Fruit fly (Drosophila melanogaster) whole organism, embryonic: Measurements from ENCODE around the gene Dscam2.

ENCODE experiments used
- Aef1 ChIP-seq: fragments of 200-800 bp; sonication (Bioruptor generic); IDR thresholded peaks from 3 replicates; pipeline ENCODE4 v1.3.6; 2022; ENCODE audit warnings: missing biosample characterization, missing genetic modification characterization
- B-H2 ChIP-seq: fragments of 200-800 bp; sonication (Bioruptor generic); optimal IDR thresholded peaks from 2 replicates; lab custom pipeline; 2018; ENCODE audit warnings: missing biosample characterization, mild to moderate bottlenecking, missing genetic modification characterization
- C15 ChIP-seq: fragments of 200-800 bp; sonication (Bioruptor generic); IDR thresholded peaks from 3 replicates; pipeline ENCODE4 v1.3.6; 2022; ENCODE audit warnings: missing biosample characterization, missing genetic modification characterization
- CG10543 ChIP-seq: fragments of 200-800 bp; sonication (Bioruptor generic); optimal IDR thresholded peaks from 3 replicates; lab custom pipeline; 2017; ENCODE audit warnings: missing biosample characterization, mild to moderate bottlenecking, missing genetic modification characterization, moderate library complexity
- CG10959 ChIP-seq: fragments of 200-800 bp; sonication (Bioruptor generic); IDR thresholded peaks from 2 replicates; pipeline ENCODE4 v1.3.6; 2022; ENCODE audit warnings: missing biosample characterization, missing genetic modification characterization
- CG11504 ChIP-seq: fragments of 200-800 bp; sonication (Bioruptor generic); optimal IDR thresholded peaks from 3 replicates; lab custom pipeline; 2019; ENCODE audit warnings: missing biosample characterization, mild to moderate bottlenecking, missing genetic modification characterization, moderate library complexity
- CG1233 ChIP-seq: fragments of 200-800 bp; sonication (Bioruptor generic); optimal IDR thresholded peaks from 4 replicates; lab custom pipeline; 2018; ENCODE audit warnings: missing biosample characterization, mild to moderate bottlenecking, missing genetic modification characterization
- CG12769 ChIP-seq: fragments of 200-800 bp; sonication (Bioruptor generic); optimal IDR thresholded peaks from 2 replicates; lab custom pipeline; 2019; ENCODE audit warnings: missing biosample characterization, mild to moderate bottlenecking, missing genetic modification characterization, moderate library complexity
- CG13624 ChIP-seq: fragments of 200-800 bp; sonication (Bioruptor generic); optimal IDR thresholded peaks from 2 replicates; lab custom pipeline; 2016; ENCODE audit warnings: missing biosample characterization, missing genetic modification characterization
- CG13894 ChIP-seq: fragments of 200-800 bp; sonication (Bioruptor generic); optimal IDR thresholded peaks from 3 replicates; lab custom pipeline; 2018; ENCODE audit warnings: missing biosample characterization, mild to moderate bottlenecking, missing genetic modification characterization, moderate library complexity
- CG14050 ChIP-seq: fragments of 200-800 bp; sonication (Bioruptor generic); IDR thresholded peaks from 3 replicates; pipeline ENCODE4 v1.3.6; 2022; ENCODE audit warnings: missing biosample characterization, missing genetic modification characterization
- CG17568 ChIP-seq: fragments of 200-800 bp; sonication (Bioruptor generic); optimal IDR thresholded peaks from 2 replicates; lab custom pipeline; 2018; ENCODE audit warnings: missing biosample characterization, mild to moderate bottlenecking, missing genetic modification characterization, moderate library complexity
- CG18764 ChIP-seq: fragments of 200-800 bp; sonication (Bioruptor generic); optimal IDR thresholded peaks from 3 replicates; lab custom pipeline; 2016; ENCODE audit warnings: missing biosample characterization, missing genetic modification characterization
- CG31388 ChIP-seq: fragments of 200-800 bp; sonication (Bioruptor generic); optimal IDR thresholded peaks from 2 replicates; lab custom pipeline; 2016; ENCODE audit warnings: missing biosample characterization, missing genetic modification characterization
- CG33557 ChIP-seq: fragments of 200-800 bp; sonication (Bioruptor generic); optimal IDR thresholded peaks from 2 replicates; lab custom pipeline; 2019; ENCODE audit warnings: missing biosample characterization, mild to moderate bottlenecking, missing genetic modification characterization, moderate library complexity
- CG34422 ChIP-seq: fragments of 200-800 bp; sonication (Bioruptor generic); IDR thresholded peaks from 3 replicates; pipeline ENCODE4 v1.3.6; 2022; ENCODE audit warnings: missing biosample characterization, missing genetic modification characterization
- CG3726 ChIP-seq: fragments of 200-800 bp; sonication (Bioruptor generic); IDR thresholded peaks from 3 replicates; pipeline ENCODE4, ENCODE4 v1.3.6; 2022; ENCODE audit warnings: missing biosample characterization, missing genetic modification characterization
- CG3995 ChIP-seq: fragments of 200-800 bp; sonication (Bioruptor generic); optimal IDR thresholded peaks from 3 replicates; lab custom pipeline; 2016; ENCODE audit warnings: missing biosample characterization, missing genetic modification characterization
- CG4404 ChIP-seq: fragments of 200-800 bp; sonication (Bioruptor generic); IDR thresholded peaks from 2 replicates; pipeline ENCODE4 v1.3.6; 2022; ENCODE audit warnings: missing biosample characterization, missing genetic modification characterization
- CG6683 ChIP-seq: fragments of 200-800 bp; sonication (Bioruptor generic); optimal IDR thresholded peaks from 2 replicates; lab custom pipeline; 2017; ENCODE audit warnings: missing biosample characterization, mild to moderate bottlenecking, missing genetic modification characterization, missing genetic modification reagents
- CG7357 ChIP-seq: fragments of 200-800 bp; sonication (Bioruptor generic); IDR thresholded peaks from 3 replicates; pipeline ENCODE4 v1.3.6; 2022; ENCODE audit warnings: missing biosample characterization, missing genetic modification characterization
- CG7987 ChIP-seq: fragments of 200-800 bp; sonication (Bioruptor generic); optimal IDR thresholded peaks from 2 replicates; lab custom pipeline; 2018; ENCODE audit warnings: missing biosample characterization, mild to moderate bottlenecking, missing genetic modification characterization, moderate library complexity
- CG9609 ChIP-seq: fragments of 200-800 bp; sonication (Bioruptor generic); optimal IDR thresholded peaks from 3 replicates; lab custom pipeline; 2016; ENCODE audit warnings: missing biosample characterization, missing genetic modification characterization
- Dp ChIP-seq: fragments of 200-800 bp; sonication (Bioruptor generic); optimal IDR thresholded peaks from 2 replicates; lab custom pipeline; 2018; ENCODE audit warnings: missing biosample characterization, mild to moderate bottlenecking, missing genetic modification characterization, moderate library complexity
- Drgx ChIP-seq: fragments of 200-800 bp; sonication (Bioruptor generic); IDR thresholded peaks from 2 replicates; pipeline ENCODE4 v1.3.6; 2022; ENCODE audit warnings: missing biosample characterization, missing genetic modification characterization
- Ets65A ChIP-seq: fragments of 200-800 bp; sonication (Bioruptor generic); peaks from one replicate; lab custom pipeline; 2016; ENCODE audit warnings: missing biosample characterization, missing genetic modification characterization
- HLH54F ChIP-seq: fragments of 200-800 bp; sonication (Bioruptor generic); optimal IDR thresholded peaks from 3 replicates; lab custom pipeline; 2016; ENCODE audit warnings: missing biosample characterization, missing genetic modification characterization
- Hr78 ChIP-seq, 2 experiments: fragments of 200-800 bp in 1 of 2; fragments of >200 bp in 1 of 2; sonication (Bioruptor generic) in 1 of 2; optimal IDR thresholded peaks; 2 replicates each; lab custom pipeline; 2017 to 2019; ENCODE audit warnings: missing biosample characterization in 2 of 2, missing genetic modification characterization in 2 of 2, mild to moderate bottlenecking in 1 of 2, moderate library complexity in 1 of 2
- Jarid2 ChIP-seq: fragments of 200-800 bp; sonication (Bioruptor generic); optimal IDR thresholded peaks from 3 replicates; lab custom pipeline; 2017; ENCODE audit warnings: mild to moderate bottlenecking, missing biosample characterization, missing genetic modification reagents, missing genetic modification characterization
- MBD-R2 ChIP-seq: fragments of 200-800 bp; sonication (Bioruptor generic); IDR thresholded peaks from 2 replicates; pipeline ENCODE4 v1.3.6; 2022; ENCODE audit warnings: missing biosample characterization, missing genetic modification characterization
- MESR4 ChIP-seq: fragments of 200-800 bp; sonication (Bioruptor generic); optimal IDR thresholded peaks from 2 replicates; lab custom pipeline; 2018; ENCODE audit warnings: missing biosample characterization, mild to moderate bottlenecking, missing genetic modification characterization, moderate library complexity
- Nf-YA ChIP-seq: fragments of 200-800 bp; sonication (Bioruptor generic); IDR thresholded peaks from 2 replicates; pipeline ENCODE4 v1.3.6; 2022; ENCODE audit warnings: missing biosample characterization, missing genetic modification characterization
- Poxn ChIP-seq: fragments of 200-800 bp; sonication (Bioruptor generic); IDR thresholded peaks from 2 replicates; pipeline ENCODE4 v1.3.6; 2022; ENCODE audit warnings: missing biosample characterization, missing genetic modification characterization
- ara ChIP-seq: fragments of 200-800 bp; sonication (Bioruptor generic); IDR thresholded peaks from 2 replicates; pipeline ENCODE4 v1.3.6; 2022; ENCODE audit warnings: missing biosample characterization, missing genetic modification characterization
- chinmo ChIP-seq: fragments of 200-800 bp; sonication (Bioruptor generic); IDR thresholded peaks from 4 replicates; pipeline ENCODE4 v1.3.6; 2022; ENCODE audit warnings: missing biosample characterization, missing genetic modification characterization; ENCODE audit not compliant: partially characterized antibody
- cwo ChIP-seq: fragments of 200-800 bp; sonication (Bioruptor generic); optimal IDR thresholded peaks from 3 replicates; lab custom pipeline; 2017; ENCODE audit warnings: missing biosample characterization, missing genetic modification characterization, mild to moderate bottlenecking, moderate library complexity, missing genetic modification reagents
- danr ChIP-seq: fragments of 200-800 bp; sonication (Bioruptor generic); IDR thresholded peaks from 2 replicates; pipeline ENCODE4 v1.3.6; 2022; ENCODE audit warnings: missing biosample characterization, missing genetic modification characterization
- dati ChIP-seq: fragments of 200-800 bp; sonication (Bioruptor generic); IDR thresholded peaks from 2 replicates; pipeline ENCODE4 v1.3.6; 2022; ENCODE audit warnings: missing biosample characterization, missing genetic modification characterization
- ewg ChIP-seq: fragments of 200-800 bp; sonication (Bioruptor generic); optimal IDR thresholded peaks from 3 replicates; lab custom pipeline; 2017; ENCODE audit warnings: mild to moderate bottlenecking, missing biosample characterization, missing genetic modification reagents, missing genetic modification characterization
- gro ChIP-seq: fragments of 200-800 bp; sonication (Bioruptor generic); optimal IDR thresholded peaks from 2 replicates; lab custom pipeline; 2016; ENCODE audit warnings: missing biosample characterization, missing genetic modification characterization
- hbn ChIP-seq: fragments of 200-800 bp; sonication (Bioruptor generic); IDR thresholded peaks from 2 replicates; pipeline ENCODE4 v1.3.6; 2022; ENCODE audit warnings: missing biosample characterization, missing genetic modification characterization; ENCODE audit not compliant: partially characterized antibody
- odd ChIP-seq: fragments of 200-800 bp; sonication (Bioruptor generic); optimal IDR thresholded peaks from 2 replicates; lab custom pipeline; 2017; ENCODE audit warnings: missing biosample characterization, mild to moderate bottlenecking, missing genetic modification characterization
- org-1 ChIP-seq: fragments of 200-800 bp; sonication (Bioruptor generic); optimal IDR thresholded peaks from 2 replicates; lab custom pipeline; 2017; ENCODE audit warnings: missing biosample characterization, missing genetic modification characterization
- phol ChIP-seq: fragments of 200-800 bp; sonication (Bioruptor generic); optimal IDR thresholded peaks from 3 replicates; lab custom pipeline; 2018; ENCODE audit warnings: missing biosample characterization, mild to moderate bottlenecking, missing genetic modification characterization, moderate library complexity
- row ChIP-seq: fragments of 200-800 bp; sonication (Bioruptor generic); IDR thresholded peaks from 3 replicates; pipeline ENCODE4 v1.3.6; 2022; ENCODE audit warnings: missing biosample characterization, missing genetic modification characterization
- sd ChIP-seq: fragments of 200-800 bp; sonication (Bioruptor generic); optimal IDR thresholded peaks from 3 replicates; lab custom pipeline; 2018; ENCODE audit warnings: missing biosample characterization, mild to moderate bottlenecking, missing genetic modification characterization, moderate library complexity
- sens ChIP-seq: fragments of 200-800 bp; sonication (Bioruptor generic); peaks from one replicate; lab custom pipeline; 2016; ENCODE audit warnings: missing biosample characterization, missing genetic modification characterization
- twi ChIP-seq: fragments of 200-800 bp; optimal IDR thresholded peaks from 2 replicates; lab custom pipeline; 2019; ENCODE audit warnings: missing biosample characterization, mild to moderate bottlenecking, missing genetic modification characterization, moderate library complexity
- tx ChIP-seq: fragments of 200-800 bp; sonication (Bioruptor generic); optimal IDR thresholded peaks from 2 replicates; lab custom pipeline; 2016; ENCODE audit warnings: missing biosample characterization, missing genetic modification characterization
- vvl ChIP-seq: fragments of 200-800 bp; sonication (Bioruptor generic); IDR thresholded peaks from 2 replicates; pipeline ENCODE4 v1.3.6; 2022; ENCODE audit warnings: missing biosample characterization, missing genetic modification characterization
- zfh1 ChIP-seq: fragments of 200-800 bp; sonication (Bioruptor generic); IDR thresholded peaks from 3 replicates; pipeline ENCODE4 v1.3.6; 2022; ENCODE audit warnings: missing biosample characterization, missing genetic modification characterization

The Dscam2 gene

dm6 chr3L:7122136-7122535 is 67.6 kb downstream of the Dscam2 start:
- no peak for TF ChIP-seq CG13624
- TF ChIP-seq Ets65A, result peak; percentile 91

- TF ChIP-seq Hr78 (GFP tag; optimal IDR thresholded peaks at IDR 0.05; lab: Kevin White, UChicago), result no peak
- no peak for TF ChIP-seq tx (GFP tag; lab: Kevin White, UChicago)
- TF ChIP-seq CG13624, result peak; percentile 64
- TF ChIP-seq gro (GFP tag; lab: Kevin White, UChicago), result peak; percentile 79
- TF ChIP-seq zfh1, result no peak
- no peak for TF ChIP-seq Drgx (GFP tag; lab: Robert Waterston, UW)
- TF ChIP-seq sd (tag; lab: Kevin White, UChicago), result peak; percentile 94
- TF ChIP-seq Poxn (GFP tag; lab: Robert Waterston, UW), result no peak
- TF ChIP-seq MBD-R2 (GFP tag; lab: Robert Waterston, UW), result 0 out of 2 replicates have a peak, but pooled peaks have one; percentile 7
- no peak for TF ChIP-seq danr (GFP tag; lab: Robert Waterston, UW)
- no peak for TF ChIP-seq Dp (GFP tag; lab: Kevin White, UChicago)
- no peak for TF ChIP-seq Nf-YA (GFP tag; lab: Robert Waterston, UW)
- TF ChIP-seq CG34422, result no peak
- no peak for TF ChIP-seq CG7987 (GFP tag; lab: Kevin White, UChicago)
- TF ChIP-seq CG13894 (tag; lab: Kevin White, UChicago), result peak; percentile 48
- TF ChIP-seq CG10959, result no peak
- TF ChIP-seq CG12769 (tag; lab: Kevin White, UChicago), result no peak
- TF ChIP-seq CG33557 (GFP tag; lab: Kevin White, UChicago), result no peak
- TF ChIP-seq CG1233 (GFP tag; lab: Kevin White, UChicago), result no peak
- TF ChIP-seq C15, result no peak
- no peak for TF ChIP-seq twi
- 0 out of 2 replicates have a peak, but pooled peaks have one; percentile 39 for TF ChIP-seq vvl (GFP tag; lab: Robert Waterston, UW)
- TF ChIP-seq CG14050 (GFP tag; lab: Robert Waterston, UW), result no peak
- TF ChIP-seq CG3995 (GFP tag; lab: Kevin White, UChicago), result no peak
- no peak for TF ChIP-seq Jarid2 (GFP tag; lab: Kevin White, UChicago)
- TF ChIP-seq Aef1 (GFP tag; lab: Robert Waterston, UW), result no peak
- peak; percentile 62 for TF ChIP-seq B-H2 (GFP tag; lab: Kevin White, UChicago)
- no peak for TF ChIP-seq CG9609 (GFP tag; lab: Kevin White, UChicago)
- TF ChIP-seq odd (GFP tag; lab: Kevin White, UChicago), result no peak
- TF ChIP-seq CG6683 (GFP tag; lab: Kevin White, UChicago), result no peak
- TF ChIP-seq cwo (GFP tag; lab: Kevin White, UChicago), result no peak
- TF ChIP-seq dati, result no peak
- TF ChIP-seq CG10543, result peak; percentile 5
- no peak for TF ChIP-seq CG4404 (GFP tag; lab: Robert Waterston, UW)
- TF ChIP-seq hbn (GFP tag; lab: Robert Waterston, UW), result no peak
- 0 out of 4 replicates have a peak, but pooled peaks have one; percentile 48 for TF ChIP-seq chinmo
Measured at dm6 chr3L:7115944-7116343, 73.8 kb downstream of the Dscam2 start.

dm6 chr3L:7113010-7113409 is 76.7 kb downstream of the Dscam2 start:
- peak; percentile 23 for TF ChIP-seq phol (tag; lab: Kevin White, UChicago)
- TF ChIP-seq org-1 (GFP tag; lab: Kevin White, UChicago), result no peak
- TF ChIP-seq CG7357 (GFP tag; lab: Robert Waterston, UW), result 0 out of 3 replicates have a peak, but pooled peaks have one; percentile 23
- no peak for TF ChIP-seq HLH54F (GFP tag; lab: Kevin White, UChicago)
- TF ChIP-seq ewg (GFP tag; lab: Kevin White, UChicago), result peak; percentile 11
- peak; percentile 39; the same call in 2 of the 3 replicates for TF ChIP-seq row
- TF ChIP-seq CG31388 (GFP tag; lab: Kevin White, UChicago), result no peak
- peak; percentile 57 for TF ChIP-seq sens (GFP tag; lab: Kevin White, UChicago)
- TF ChIP-seq CG18764, result no peak
- TF ChIP-seq CG3726 (GFP tag; lab: Robert Waterston, UW), result no peak
- TF ChIP-seq CG11504 (tag; lab: Kevin White, UChicago), result peak; percentile 6
- TF ChIP-seq MESR4, result no peak
- TF ChIP-seq CG17568 (GFP tag; lab: Kevin White, UChicago), result no peak
- TF ChIP-seq ara (GFP tag; lab: Robert Waterston, UW), result no peak
